Worm (Caenorhabditis elegans) whole organism, dauer: ENCODE results near the gene Y32F6B.1.

Experiments
- unc-62 ChIP-seq: sonication (generic microtip); optimal IDR thresholded peaks from 2 replicates; lab custom pipeline; 2017; ENCODE audit warnings: missing biosample characterization, missing genetic modification reagents, missing genetic modification characterization

The Y32F6B.1 gene

ce11 chrV:10463276-10463675 lies 21.3 kb downstream of the Y32F6B.1 start, which contains the start of gene F22E12.3:
Gene F22E12.3 (minus strand): TSS chrV:10463376.
- TF ChIP-seq unc-62 (GFP tag; lab: Kevin White, UChicago): no peak

DNA sequence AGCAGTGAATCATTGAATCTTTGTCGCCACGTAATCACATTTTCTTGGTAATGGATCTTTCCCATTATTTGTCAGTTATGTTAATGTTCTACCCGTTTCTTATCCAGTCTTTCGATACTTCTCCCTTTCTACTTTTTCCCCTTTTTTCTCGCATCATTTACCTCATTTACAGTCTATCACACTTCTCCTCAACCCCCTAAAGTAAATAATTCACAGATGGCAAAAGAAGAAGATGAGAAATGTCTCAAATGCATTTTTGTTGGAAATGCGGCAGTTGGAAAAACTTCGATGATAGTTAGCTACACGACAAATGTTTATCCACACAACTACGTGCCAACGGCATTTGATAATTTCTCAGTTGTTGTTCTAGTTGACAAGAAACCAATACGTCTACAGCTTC lies 22.5 kb downstream of the Y32F6B.1 start, which contains the start of gene chw-1:
Gene chw-1, plus strand, starts transcription at position 217 of the 400 bp plus-strand sequence.
- no peak for TF ChIP-seq unc-62 (GFP tag; lab: Kevin White, UChicago)

ce11 chrV:10460685-10461084 lies 23.9 kb downstream of the Y32F6B.1 start:
- TF ChIP-seq unc-62 (GFP tag; lab: Kevin White, UChicago): no peak

ce11 chrV:10457247-10457646 lies 27.3 kb downstream of the Y32F6B.1 start, which contains the start of gene F22E12.1:
Gene F22E12.1 (minus strand): TSS chrV:10457347.
- no peak for TF ChIP-seq unc-62 (GFP tag; lab: Kevin White, UChicago)

ce11 chrV:10453466-10453865 lies 31.1 kb downstream of the Y32F6B.1 start, which contains the start of gene Y32F6A.5:
Gene Y32F6A.5 (minus strand): TSS chrV:10453605.
- no peak for TF ChIP-seq unc-62 (GFP tag; lab: Kevin White, UChicago)

DNA sequence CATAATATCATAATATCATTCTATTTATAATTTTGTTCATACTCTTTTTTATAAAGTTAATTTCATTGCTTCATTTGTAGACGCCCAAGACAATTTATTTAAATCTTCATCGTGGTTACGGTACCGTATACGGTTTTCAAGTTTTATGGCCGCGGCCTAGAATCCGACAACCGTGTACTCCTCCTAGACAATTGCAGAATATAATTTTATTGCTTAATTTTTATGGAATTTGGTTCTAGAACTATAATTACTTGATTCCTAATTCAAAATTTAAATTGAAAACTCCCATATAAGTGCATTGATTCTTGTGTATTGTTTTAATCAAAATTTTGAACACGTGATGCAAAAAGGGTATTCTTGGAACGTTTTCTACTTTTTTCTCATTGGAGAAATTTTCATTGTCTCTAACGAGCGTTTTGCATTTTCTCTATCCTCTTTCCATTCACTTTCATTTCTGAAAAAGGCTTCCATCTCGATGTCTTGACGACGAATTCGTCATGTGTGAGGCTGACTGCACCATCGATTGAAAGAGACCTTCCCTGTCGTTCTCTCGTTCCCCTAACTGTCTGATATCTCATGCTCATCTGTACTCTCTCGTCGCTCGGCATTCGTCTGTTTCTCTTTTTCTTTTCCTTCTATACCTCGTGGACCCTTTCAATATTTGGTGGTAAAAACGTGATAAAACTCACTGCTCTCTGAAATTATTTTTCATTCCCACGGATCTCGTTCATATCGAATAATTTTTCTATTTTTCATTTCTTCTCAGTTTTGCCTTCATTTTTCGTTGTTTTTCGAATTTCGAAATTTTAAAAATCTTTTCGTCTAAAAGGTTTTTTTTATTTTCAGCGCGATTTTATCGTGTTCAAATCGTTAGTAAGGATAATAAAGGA lies 43.2 kb downstream of the Y32F6B.1 start, which contains the start of gene pap-1:
Gene pap-1, plus strand, starts transcription at position 840 of the 890 bp plus-strand sequence.
- TF ChIP-seq unc-62 (GFP tag; lab: Kevin White, UChicago): no peak

DNA sequence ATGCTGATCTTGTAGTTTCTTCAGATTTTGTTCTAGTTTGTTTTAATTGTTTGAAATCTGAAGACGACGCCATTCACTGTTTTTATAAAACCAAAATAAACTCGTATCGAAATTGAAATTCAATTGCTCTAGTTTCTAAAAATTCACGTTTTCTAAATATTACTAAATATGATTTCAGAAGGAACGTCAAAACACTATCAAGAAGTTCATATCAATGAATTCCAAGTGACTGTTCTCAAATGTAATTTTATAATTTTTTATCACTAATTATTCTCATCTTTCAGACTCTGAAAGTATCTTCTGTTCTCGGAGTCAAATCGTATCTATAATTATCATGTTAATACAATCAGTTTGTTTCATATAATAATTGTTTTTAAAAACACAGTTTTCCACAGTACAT lies 43.8 kb downstream of the Y32F6B.1 start, which contains the start of gene snf-10:
Gene snf-10, minus strand, starts transcription at position 101 of the 400 bp plus-strand sequence.
- no peak for TF ChIP-seq unc-62 (GFP tag; lab: Kevin White, UChicago)

- no peak for TF ChIP-seq unc-62 (GFP tag; lab: Kevin White, UChicago)
These were observed 47.9 kb downstream of the Y32F6B.1 start, which contains the start of gene set-22 for ce11 chrV:10436612-10437011. Gene set-22 (plus strand): TSS chrV:10436912.

DNA sequence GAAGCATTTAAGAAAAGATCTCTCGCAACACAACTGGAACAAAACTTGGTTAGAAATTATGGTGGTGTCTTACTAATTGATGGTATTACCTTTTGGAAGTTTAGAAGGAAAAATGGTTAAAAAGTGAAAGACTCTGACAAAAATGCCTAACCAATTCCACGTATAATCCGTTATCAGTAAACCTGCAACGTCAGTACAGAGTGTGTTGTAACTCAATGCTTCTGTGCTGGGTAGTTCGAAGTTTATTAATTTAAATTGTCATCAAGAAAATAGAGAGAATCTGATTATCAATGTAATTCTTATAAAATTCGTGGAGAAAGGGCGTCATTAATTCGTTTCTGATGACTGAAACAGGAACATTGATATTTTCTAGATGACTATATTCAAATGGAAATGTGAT lies 49.3 kb downstream of the Y32F6B.1 start:
- TF ChIP-seq unc-62 (GFP tag; lab: Kevin White, UChicago): no peak

- no peak for TF ChIP-seq unc-62 (GFP tag; lab: Kevin White, UChicago)
These were observed 50.8 kb downstream of the Y32F6B.1 start, which contains the start of gene Y32F6A.4 for ce11 chrV:10433721-10434120. Gene Y32F6A.4 (minus strand): TSS chrV:10434067.

DNA sequence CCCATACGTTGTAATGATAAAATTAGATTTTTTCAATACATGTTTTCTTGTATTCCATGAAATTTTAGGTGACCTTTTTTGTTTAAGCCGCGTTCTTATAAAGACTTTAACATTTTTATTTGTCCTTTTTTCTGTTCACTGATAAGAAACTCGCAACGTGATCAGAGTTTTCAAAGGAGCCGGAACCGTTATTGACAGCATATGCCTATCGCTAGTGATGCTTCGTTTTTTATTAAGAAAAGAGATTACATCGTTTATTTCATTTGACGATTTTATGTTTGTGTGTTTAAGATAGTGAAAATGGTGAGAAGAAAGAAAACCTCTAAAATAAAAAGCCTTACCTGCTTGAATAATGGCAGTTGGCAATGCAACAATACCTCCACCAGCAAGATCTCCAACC lies 51.9 kb downstream of the Y32F6B.1 start:
- no peak for TF ChIP-seq unc-62 (GFP tag; lab: Kevin White, UChicago)
